Worm (Caenorhabditis elegans) whole organism, L1 larva: ENCODE measurements around the gene rtfo-1.

Experiments used
- ceh-90 ChIP-seq: sonication (generic microtip); optimal IDR thresholded peaks from 2 replicates; lab custom pipeline; 2016; ENCODE audit warnings: missing genetic modification characterization, missing compliant biosample characterization
- nhr-76 ChIP-seq: sonication (generic microtip); optimal IDR thresholded peaks from 2 replicates; lab custom pipeline; 2017; ENCODE audit warnings: missing biosample characterization, missing genetic modification characterization
- rnt-1 ChIP-seq: sonication (generic microtip); optimal IDR thresholded peaks from 2 replicates; lab custom pipeline; 2016; ENCODE audit warnings: mild to moderate bottlenecking, missing genetic modification characterization, moderate library complexity, missing compliant biosample characterization

DNA sequence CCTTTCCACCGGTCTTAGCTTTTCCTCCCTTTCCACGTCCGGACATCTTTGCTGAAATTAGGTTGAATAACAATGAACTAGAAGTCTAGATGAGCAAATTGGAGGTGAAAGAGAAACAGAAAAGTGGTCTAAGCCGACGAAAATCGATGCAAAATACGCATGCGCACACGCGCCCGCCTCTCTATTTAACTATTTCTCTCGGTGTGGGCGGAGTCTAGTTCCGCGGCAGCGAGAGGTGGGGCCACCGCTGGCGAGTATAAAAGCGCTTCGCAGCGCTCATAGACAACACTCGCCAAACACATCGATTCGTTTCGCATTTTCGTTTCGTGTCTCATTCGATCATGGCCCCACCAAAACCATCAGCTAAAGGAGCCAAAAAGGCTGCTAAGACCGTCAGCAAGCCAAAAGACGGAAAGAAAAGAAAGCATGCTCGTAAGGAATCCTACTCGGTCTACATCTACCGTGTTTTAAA is 37.2 kb downstream of the rtfo-1 start, which contains the start of the genes his-35 and his-41:
- peak; percentile 42 for TF ChIP-seq rnt-1 (tag; lab: Kevin White, UChicago)
- TF ChIP-seq ceh-90 (tag; lab: Kevin White, UChicago) = no peak
- TF ChIP-seq nhr-76 (tag; lab: Kevin White, UChicago) = no peak
